Fruit fly (Drosophila melanogaster) whole organism, embryonic: ENCODE data around the gene mRpS7.

ENCODE experiments used
- Antp ChIP-seq: fragments of 200-800 bp; sonication (Bioruptor generic); optimal IDR thresholded peaks from 3 replicates; lab custom pipeline; 2016; ENCODE audit warnings: missing biosample characterization, missing genetic modification characterization
- BEAF-32 ChIP-seq: fragments of 200-800 bp; sonication (Bioruptor generic); optimal IDR thresholded peaks from 3 replicates; lab custom pipeline; 2017; ENCODE audit warnings: missing biosample characterization, missing genetic modification characterization, mild to moderate bottlenecking, moderate library complexity, missing genetic modification reagents
- CG10979 ChIP-seq: fragments of 200-800 bp; sonication (Bioruptor generic); optimal IDR thresholded peaks from 2 replicates; lab custom pipeline; 2018; ENCODE audit warnings: missing biosample characterization, mild to moderate bottlenecking, missing genetic modification characterization, moderate library complexity
- CG11247 ChIP-seq: fragments of 200-800 bp; sonication (Bioruptor generic); IDR thresholded peaks from 2 replicates; pipeline ENCODE4 v1.3.6; 2022; ENCODE audit warnings: missing biosample characterization, missing genetic modification characterization
- CG11398 ChIP-seq: fragments of 200-800 bp; sonication (Bioruptor generic); optimal IDR thresholded peaks from 2 replicates; lab custom pipeline; 2016; ENCODE audit warnings: missing biosample characterization, missing genetic modification characterization
- CG13287 ChIP-seq: fragments of 200-800 bp; sonication (Bioruptor generic); IDR thresholded peaks from 2 replicates; pipeline ENCODE4 v1.3.6; 2022; ENCODE audit warnings: missing biosample characterization, missing genetic modification characterization; ENCODE audit not compliant: partially characterized antibody
- CG13424 ChIP-seq: fragments of 200-800 bp; sonication (Bioruptor generic); optimal IDR thresholded peaks from 2 replicates; lab custom pipeline; 2019; ENCODE audit warnings: missing biosample characterization, mild to moderate bottlenecking, missing genetic modification characterization, moderate library complexity
- CG13775 ChIP-seq: fragments of 200-800 bp; sonication (Bioruptor generic); optimal IDR thresholded peaks from 3 replicates; lab custom pipeline; 2017; ENCODE audit warnings: missing biosample characterization, mild to moderate bottlenecking, missing genetic modification characterization
- CG13894 ChIP-seq: fragments of 200-800 bp; sonication (Bioruptor generic); optimal IDR thresholded peaks from 3 replicates; lab custom pipeline; 2018; ENCODE audit warnings: missing biosample characterization, mild to moderate bottlenecking, missing genetic modification characterization, moderate library complexity
- CG14667 ChIP-seq: fragments of 200-800 bp; sonication (Bioruptor generic); IDR thresholded peaks from 2 replicates; pipeline ENCODE4 v1.3.6; 2022; ENCODE audit warnings: missing biosample characterization, missing genetic modification characterization
- CG14860 ChIP-seq: fragments of 200-800 bp; sonication (Bioruptor generic); IDR thresholded peaks from 3 replicates; pipeline ENCODE4 v1.3.6; 2022; ENCODE audit warnings: missing biosample characterization, missing genetic modification characterization; ENCODE audit not compliant: partially characterized antibody
- CG14965 ChIP-seq: fragments of 200-800 bp; sonication (Bioruptor generic); optimal IDR thresholded peaks from 2 replicates; lab custom pipeline; 2016; ENCODE audit warnings: missing biosample characterization, missing genetic modification characterization, borderline replicate concordance
- CG1529 ChIP-seq: fragments of 200-800 bp; sonication (Bioruptor generic); optimal IDR thresholded peaks from 3 replicates; lab custom pipeline; 2018; ENCODE audit warnings: missing biosample characterization, missing genetic modification characterization
- CG1602 ChIP-seq: fragments of 200-800 bp; sonication (Bioruptor generic); optimal IDR thresholded peaks from 3 replicates; lab custom pipeline; 2016; ENCODE audit warnings: missing biosample characterization, missing genetic modification characterization
- CG17186 ChIP-seq: fragments of 200-800 bp; sonication (Bioruptor generic); optimal IDR thresholded peaks from 3 replicates; lab custom pipeline; 2017; ENCODE audit warnings: missing biosample characterization, missing genetic modification reagents, missing genetic modification characterization
- CG17612 ChIP-seq: fragments of 200-800 bp; sonication (Bioruptor generic); IDR thresholded peaks from 2 replicates; pipeline ENCODE4 v1.3.6; 2022; ENCODE audit warnings: missing biosample characterization, missing genetic modification characterization
- CG18619 ChIP-seq: fragments of 200-800 bp; sonication (Bioruptor generic); optimal IDR thresholded peaks from 3 replicates; lab custom pipeline; 2017; ENCODE audit warnings: missing biosample characterization, mild to moderate bottlenecking, missing genetic modification characterization
- CG2875 ChIP-seq: fragments of 200-800 bp; sonication (Bioruptor generic); optimal IDR thresholded peaks from 2 replicates; lab custom pipeline; 2017; ENCODE audit warnings: missing biosample characterization, mild to moderate bottlenecking, missing genetic modification characterization, missing genetic modification reagents
- CG31224 ChIP-seq: fragments of 200-800 bp; sonication (Bioruptor generic); IDR thresholded peaks from 2 replicates; pipeline ENCODE4 v1.3.6; 2022; ENCODE audit warnings: missing biosample characterization, missing genetic modification characterization
- CG3838 ChIP-seq: fragments of 200-800 bp; sonication (Bioruptor generic); optimal IDR thresholded peaks from 3 replicates; lab custom pipeline; 2016; ENCODE audit warnings: missing biosample characterization, missing genetic modification characterization
- CG3995 ChIP-seq: fragments of 200-800 bp; sonication (Bioruptor generic); optimal IDR thresholded peaks from 3 replicates; lab custom pipeline; 2016; ENCODE audit warnings: missing biosample characterization, missing genetic modification characterization
- CG4360 ChIP-seq: fragments of 200-800 bp; sonication (Bioruptor generic); IDR thresholded peaks from 2 replicates; pipeline ENCODE4 v1.3.6; 2022; ENCODE audit warnings: missing biosample characterization, missing genetic modification characterization
- CG43689 ChIP-seq: fragments of 200-800 bp; sonication (Bioruptor generic); IDR thresholded peaks from 2 replicates; pipeline ENCODE4 v1.3.6; 2022; ENCODE audit warnings: missing biosample characterization, missing genetic modification characterization
- CG7839 ChIP-seq: fragments of 200-800 bp; sonication (Bioruptor generic); optimal IDR thresholded peaks from 3 replicates; lab custom pipeline; 2018; ENCODE audit warnings: missing biosample characterization, mild to moderate bottlenecking, missing genetic modification characterization, moderate library complexity
- CG7987 ChIP-seq: fragments of 200-800 bp; sonication (Bioruptor generic); optimal IDR thresholded peaks from 2 replicates; lab custom pipeline; 2018; ENCODE audit warnings: missing biosample characterization, mild to moderate bottlenecking, missing genetic modification characterization, moderate library complexity
- D ChIP-seq, 2 experiments: fragments of 200-800 bp in 1 of 2; fragments of >200 bp in 1 of 2; sonication (Bioruptor generic) in 1 of 2; optimal IDR thresholded peaks; 2 replicates in 1 of 2; 3 replicates in 1 of 2; lab custom pipeline; 2017; ENCODE audit warnings: mild to moderate bottlenecking in 1 of 2, missing biosample characterization in 1 of 2, missing genetic modification characterization in 1 of 2, missing genetic modification reagents in 1 of 2
- Dref ChIP-seq: fragments of 200-800 bp; sonication (Bioruptor generic); IDR thresholded peaks from 2 replicates; pipeline ENCODE4 v1.3.6; 2022; ENCODE audit warnings: missing biosample characterization, missing genetic modification characterization
- Fer3 ChIP-seq: fragments of 200-800 bp; sonication (Bioruptor generic); optimal IDR thresholded peaks from 2 replicates; lab custom pipeline; 2018; ENCODE audit warnings: missing biosample characterization, mild to moderate bottlenecking, missing genetic modification characterization, moderate library complexity
- Opbp ChIP-seq: fragments of 200-800 bp; sonication (Bioruptor generic); IDR thresholded peaks from 3 replicates; pipeline ENCODE4 v1.3.6; 2022; ENCODE audit warnings: missing biosample characterization, missing genetic modification characterization; ENCODE audit not compliant: partially characterized antibody
- Scr ChIP-seq: fragments of 200-800 bp; sonication (Bioruptor generic); IDR thresholded peaks from 2 replicates; pipeline ENCODE4 v1.3.6; 2022; ENCODE audit warnings: missing biosample characterization, missing genetic modification characterization; ENCODE audit not compliant: partially characterized antibody
- Sox102F ChIP-seq: fragments of 200-800 bp; sonication (Bioruptor generic); optimal IDR thresholded peaks from 2 replicates; lab custom pipeline; 2018; ENCODE audit warnings: missing biosample characterization, mild to moderate bottlenecking, missing genetic modification characterization, moderate library complexity
- Sry-β ChIP-seq: fragments of 200-800 bp; sonication (Bioruptor generic); optimal IDR thresholded peaks from 2 replicates; lab custom pipeline; 2018; ENCODE audit warnings: missing biosample characterization, mild to moderate bottlenecking, missing genetic modification characterization, moderate library complexity
- ab ChIP-seq: fragments of 200-800 bp; sonication (Bioruptor generic); optimal IDR thresholded peaks from 2 replicates; lab custom pipeline; 2016; ENCODE audit warnings: missing biosample characterization, missing genetic modification characterization
- az2 ChIP-seq: fragments of 200-800 bp; sonication (Bioruptor generic); optimal IDR thresholded peaks from 3 replicates; lab custom pipeline; 2016; ENCODE audit warnings: missing biosample characterization, missing genetic modification characterization
- bbx ChIP-seq: fragments of 200-800 bp; sonication (Bioruptor generic); IDR thresholded peaks from 2 replicates; pipeline ENCODE4 v1.3.6; 2022; ENCODE audit warnings: missing biosample characterization, missing genetic modification characterization; ENCODE audit not compliant: partially characterized antibody
- cad ChIP-seq: fragments of >200 bp; optimal IDR thresholded peaks from 2 replicates; lab custom pipeline; 2017; ENCODE audit warnings: missing biosample characterization, missing genetic modification characterization
- chm ChIP-seq: fragments of 200-800 bp; sonication (Bioruptor generic); IDR thresholded peaks from 2 replicates; pipeline ENCODE4 v1.3.6; 2022; ENCODE audit warnings: missing biosample characterization, missing genetic modification characterization
- cwo ChIP-seq: fragments of 200-800 bp; sonication (Bioruptor generic); optimal IDR thresholded peaks from 3 replicates; lab custom pipeline; 2017; ENCODE audit warnings: missing biosample characterization, missing genetic modification characterization, mild to moderate bottlenecking, moderate library complexity, missing genetic modification reagents
- eyg ChIP-seq: fragments of 200-800 bp; sonication (Bioruptor generic); optimal IDR thresholded peaks from 3 replicates; lab custom pipeline; 2016; ENCODE audit warnings: missing biosample characterization, missing genetic modification characterization
- h ChIP-seq: fragments of >200 bp; optimal IDR thresholded peaks from 2 replicates; lab custom pipeline; 2017
- inv ChIP-seq: fragments of 200-800 bp; sonication (Bioruptor generic); IDR thresholded peaks from 2 replicates; pipeline ENCODE4 v1.3.6; 2022; ENCODE audit warnings: missing biosample characterization, missing genetic modification characterization; ENCODE audit not compliant: partially characterized antibody
- maf-S ChIP-seq: fragments of 200-800 bp; sonication (Bioruptor generic); optimal IDR thresholded peaks from 2 replicates; lab custom pipeline; 2016; ENCODE audit warnings: missing biosample characterization, missing genetic modification characterization
- pho ChIP-seq: fragments of 200-800 bp; sonication (Bioruptor generic); optimal IDR thresholded peaks from 2 replicates; lab custom pipeline; 2016; ENCODE audit warnings: missing biosample characterization, missing genetic modification characterization
- rib ChIP-seq: fragments of 200-800 bp; sonication (Bioruptor generic); IDR thresholded peaks from 2 replicates; pipeline ENCODE4 v1.3.6; 2022; ENCODE audit warnings: missing biosample characterization, missing genetic modification characterization
- run ChIP-seq: fragments of 200-800 bp; sonication (Bioruptor generic); optimal IDR thresholded peaks from 3 replicates; lab custom pipeline; 2018; ENCODE audit warnings: missing biosample characterization, mild to moderate bottlenecking, missing genetic modification characterization
- sens-2 ChIP-seq: fragments of 200-800 bp; sonication (Bioruptor generic); IDR thresholded peaks from 2 replicates; pipeline ENCODE4 v1.3.6; 2022; ENCODE audit warnings: missing biosample characterization, missing genetic modification characterization
- shn ChIP-seq: fragments of 200-800 bp; sonication (Bioruptor generic); optimal IDR thresholded peaks from 3 replicates; lab custom pipeline; 2016; ENCODE audit warnings: missing biosample characterization, missing genetic modification characterization
- tgo ChIP-seq: fragments of 200-800 bp; sonication (Bioruptor generic); IDR thresholded peaks from 3 replicates; pipeline ENCODE4 v1.3.6; 2022; ENCODE audit warnings: missing biosample characterization, missing genetic modification characterization
- vvl ChIP-seq: fragments of 200-800 bp; sonication (Bioruptor generic); IDR thresholded peaks from 2 replicates; pipeline ENCODE4 v1.3.6; 2022; ENCODE audit warnings: missing biosample characterization, missing genetic modification characterization
- wek ChIP-seq: fragments of 200-800 bp; sonication (Bioruptor generic); optimal IDR thresholded peaks from 3 replicates; lab custom pipeline; 2018; ENCODE audit warnings: missing biosample characterization, mild to moderate bottlenecking, missing genetic modification characterization, moderate library complexity
- yki ChIP-seq: fragments of >200 bp; optimal IDR thresholded peaks from 3 replicates; lab custom pipeline; 2018

mRpS7 gene

dm6 chr2L:10341405-10341804 is 45.1 kb upstream of the mRpS7 start, which contains the start of gene CG31715 (continued):
- no peak for TF ChIP-seq CG13775 (GFP tag; lab: Kevin White, UChicago)
- TF ChIP-seq Sry-β (GFP tag; lab: Kevin White, UChicago), result no peak
- peak; percentile 13 for TF ChIP-seq CG7839 (tag; lab: Kevin White, UChicago)
- no peak for TF ChIP-seq CG1529 (GFP tag; lab: Kevin White, UChicago)
- no peak for TF ChIP-seq CG14965
- TF ChIP-seq maf-S (GFP tag; lab: Kevin White, UChicago), result no peak
- no peak for TF ChIP-seq CG17186 (GFP tag; lab: Kevin White, UChicago)
- no peak for TF ChIP-seq CG11398
- TF ChIP-seq eyg (GFP tag; lab: Kevin White, UChicago), result no peak
- no peak for TF ChIP-seq CG1602 (GFP tag; lab: Kevin White, UChicago)
- no peak for TF ChIP-seq CG43689 (GFP tag; lab: Robert Waterston, UW)
- TF ChIP-seq CG13424 (tag; lab: Kevin White, UChicago), result peak; percentile 30
- TF ChIP-seq run (tag; lab: Kevin White, UChicago), result no peak
- peak; percentile 51 for TF ChIP-seq Scr (GFP tag; lab: Robert Waterston, UW)
- no peak for TF ChIP-seq CG17612
- peak; percentile 48; the same call in 1 of the 2 replicates for TF ChIP-seq vvl (GFP tag; lab: Robert Waterston, UW)
- no peak for TF ChIP-seq chm (GFP tag; lab: Robert Waterston, UW)
- no peak for TF ChIP-seq ab
- peak; percentile 4 for TF ChIP-seq CG10979 (tag; lab: Kevin White, UChicago)
- TF ChIP-seq CG14667 (GFP tag; lab: Robert Waterston, UW), result no peak
- TF ChIP-seq CG7987, result no peak
- TF ChIP-seq pho (GFP tag; lab: Kevin White, UChicago), result no peak
- no peak for TF ChIP-seq az2
- no peak for TF ChIP-seq CG11247
- no peak for TF ChIP-seq CG3838 (GFP tag; lab: Kevin White, UChicago)
- TF ChIP-seq CG14860 (GFP tag; lab: Robert Waterston, UW), result no peak
- TF ChIP-seq BEAF-32 (GFP tag; lab: Kevin White, UChicago), result peak; percentile 67
- TF ChIP-seq Sox102F (GFP tag; lab: Kevin White, UChicago), result no peak
- peak; percentile 27 for TF ChIP-seq CG13894 (tag; lab: Kevin White, UChicago)
- TF ChIP-seq CG2875, result no peak
- TF ChIP-seq bbx, result no peak
- no peak for TF ChIP-seq cwo (GFP tag; lab: Kevin White, UChicago)
- TF ChIP-seq CG13287, result peak; percentile 63
- TF ChIP-seq yki (lab: Kevin White, UChicago), result no peak
- no peak for TF ChIP-seq tgo (GFP tag; lab: Robert Waterston, UW)
- TF ChIP-seq D (optimal IDR thresholded peaks at IDR 0.05; lab: Kevin White, UChicago), result no peak
- no peak for TF ChIP-seq D (GFP tag; optimal IDR thresholded peaks at IDR 0.05; lab: Kevin White, UChicago)
- TF ChIP-seq inv, result peak; percentile 29; the same call in 1 of the 2 replicates
- TF ChIP-seq rib (GFP tag; lab: Robert Waterston, UW), result peak; percentile 49; the same call in 1 of the 2 replicates
- TF ChIP-seq wek (GFP tag; lab: Kevin White, UChicago), result no peak
- peak; percentile 45; the same call in 1 of the 3 replicates for TF ChIP-seq Opbp (GFP tag; lab: Robert Waterston, UW)
- TF ChIP-seq sens-2 (GFP tag; lab: Robert Waterston, UW), result no peak
- no peak for TF ChIP-seq CG31224 (GFP tag; lab: Robert Waterston, UW)
- TF ChIP-seq cad (GFP tag; lab: Kevin White, UChicago), result no peak
- no peak for TF ChIP-seq shn (GFP tag; lab: Kevin White, UChicago)
- no peak for TF ChIP-seq CG4360 (GFP tag; lab: Robert Waterston, UW)
- no peak for TF ChIP-seq h (lab: Kevin White, UChicago)
- no peak for TF ChIP-seq Antp (GFP tag; lab: Kevin White, UChicago)
- peak; percentile 23 for TF ChIP-seq CG3995 (GFP tag; lab: Kevin White, UChicago)
- TF ChIP-seq Dref (GFP tag; lab: Robert Waterston, UW), result peak; percentile 57
- TF ChIP-seq Fer3 (tag; lab: Kevin White, UChicago), result no peak
- no peak for TF ChIP-seq CG18619 (GFP tag; lab: Kevin White, UChicago)
